Worm (Caenorhabditis elegans) whole organism, L3 larva: ENCODE results near the gene php-3.

Experiments used
- ama-1 ChIP-seq: fragments of 150-350 bp; optimal IDR thresholded peaks from 2 replicates; lab custom pipeline; 2018
- egl-27 ChIP-seq: sonication (generic microtip); optimal IDR thresholded peaks from 4 replicates; lab custom pipeline; 2017; ENCODE audit warnings: missing biosample characterization, missing genetic modification reagents, missing genetic modification characterization
- eor-1 ChIP-seq, 2 experiments: fragments of 150-350 bp; optimal IDR thresholded peaks; 2 replicates each; lab custom pipeline; 2014 to 2018; ENCODE audit warnings: missing biosample characterization in 2 of 2, missing genetic modification characterization in 2 of 2
- lin-15B ChIP-seq: fragments of 150-350 bp; optimal IDR thresholded peaks from 2 replicates; lab custom pipeline; 2014; ENCODE audit warnings: missing biosample characterization, missing genetic modification characterization
- lin-39 ChIP-seq: fragments of 150-350 bp; optimal IDR thresholded peaks from 2 replicates; lab custom pipeline; 2018; ENCODE audit warnings: missing biosample characterization, missing genetic modification reagents, missing genetic modification characterization
- lsy-12 ChIP-seq: sonication (generic microtip); optimal IDR thresholded peaks from 2 replicates; lab custom pipeline; 2016; ENCODE audit warnings: mild to moderate bottlenecking, missing genetic modification characterization, missing compliant biosample characterization
- mml-1 ChIP-seq: fragments of 150-350 bp; sonication (generic microtip); optimal IDR thresholded peaks from 3 replicates; lab custom pipeline; 2014; ENCODE audit warnings: missing biosample characterization, missing genetic modification characterization
- nfya-1 ChIP-seq: sonication (generic microtip); optimal IDR thresholded peaks from 2 replicates; lab custom pipeline; 2017; ENCODE audit warnings: missing genetic modification characterization, mild to moderate bottlenecking, missing compliant biosample characterization, antibody characterized with exemption, moderate library complexity; ENCODE audit not compliant: insufficient read depth
- nhr-237 ChIP-seq: fragments of 150-350 bp; optimal IDR thresholded peaks from 2 replicates; lab custom pipeline; 2014; ENCODE audit warnings: missing biosample characterization, missing genetic modification characterization
- pha-4 ChIP-seq: fragments of 150-350 bp; optimal IDR thresholded peaks from 2 replicates; lab custom pipeline; 2014; ENCODE audit warnings: missing biosample characterization, missing genetic modification reagents, missing genetic modification characterization
- ztf-4 ChIP-seq: fragments of 150-350 bp; optimal IDR thresholded peaks from 2 replicates; lab custom pipeline; 2014; ENCODE audit warnings: missing biosample characterization, missing genetic modification characterization

DNA sequence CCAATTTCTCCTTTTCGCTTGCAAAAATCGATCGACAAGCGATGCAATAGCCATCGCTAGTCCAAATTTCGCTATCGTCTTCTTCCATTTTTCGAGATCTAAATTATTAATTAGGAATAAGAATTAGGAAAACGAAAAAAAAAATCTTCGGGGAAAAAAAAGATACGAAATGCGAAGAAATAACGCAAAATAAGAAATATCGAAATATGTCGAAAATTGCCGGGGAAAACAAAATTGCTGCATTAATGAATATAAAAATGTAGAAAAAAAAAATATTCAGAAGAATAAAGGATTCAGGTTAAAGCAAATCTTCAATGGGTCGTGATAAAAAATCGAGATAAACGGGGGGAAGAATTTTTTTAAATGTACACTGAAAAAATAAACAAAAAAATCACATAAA, 25.1 kb downstream of the php-3 start, which contains the start of gene Y79H2A.3:
- TF ChIP-seq ama-1 (lab: Kevin White, UChicago), result no peak
- no peak for TF ChIP-seq ztf-4 (tag; lab: Kevin White, UChicago)
- no peak for TF ChIP-seq lsy-12 (tag; lab: Kevin White, UChicago)
- no peak for TF ChIP-seq egl-27 (tag; lab: Kevin White, UChicago)
- TF ChIP-seq lin-15B (tag; lab: Kevin White, UChicago), result no peak
- no peak for TF ChIP-seq nfya-1
- no peak for TF ChIP-seq pha-4 (tag; lab: Kevin White, UChicago)
- TF ChIP-seq mml-1 (tag; lab: Kevin White, UChicago), result no peak
- no peak for TF ChIP-seq nhr-237 (tag; lab: Kevin White, UChicago)
- no peak for TF ChIP-seq eor-1 (tag; optimal IDR thresholded peaks at IDR 0.05; lab: Kevin White, UChicago)
- no peak for TF ChIP-seq lin-39 (tag; lab: Kevin White, UChicago)
